Worm (Caenorhabditis elegans) whole organism, late embryonic: ENCODE results near the gene slc-17.9.
A peak's percentile ranks its signal among the peaks of the same experiment; 100 is the strongest.

Experiments
- C08G9.2 ChIP-seq: sonication (generic microtip); optimal IDR thresholded peaks from 2 replicates; lab custom pipeline; 2016; ENCODE audit warnings: mild to moderate bottlenecking, missing genetic modification characterization, moderate library complexity, missing compliant biosample characterization
- C38D4.7 ChIP-seq: fragments of 200-800 bp; sonication (Bioruptor generic); optimal IDR thresholded peaks from 2 replicates; lab custom pipeline; 2018; ENCODE audit warnings: mild to moderate bottlenecking, missing genetic modification characterization, moderate library complexity, missing compliant biosample characterization
- F13H6.1 ChIP-seq: sonication (generic microtip); optimal IDR thresholded peaks from 2 replicates; lab custom pipeline; 2016; ENCODE audit warnings: missing genetic modification characterization, missing compliant biosample characterization
- K02D7.2 ChIP-seq: sonication (generic microtip); optimal IDR thresholded peaks from 2 replicates; lab custom pipeline; 2017; ENCODE audit warnings: mild to moderate bottlenecking, missing genetic modification characterization, missing compliant biosample characterization
- ahr-1 ChIP-seq: sonication (generic microtip); optimal IDR thresholded peaks from 2 replicates; lab custom pipeline; 2016; ENCODE audit warnings: missing genetic modification characterization, missing compliant biosample characterization
- ceh-18 ChIP-seq: sonication (generic microtip); optimal IDR thresholded peaks from 2 replicates; lab custom pipeline; 2016; ENCODE audit warnings: missing genetic modification characterization, missing compliant biosample characterization
- ceh-19 ChIP-seq: fragments of 200-800 bp; sonication (Bioruptor generic); optimal IDR thresholded peaks from 2 replicates; lab custom pipeline; 2018; ENCODE audit warnings: mild to moderate bottlenecking, missing genetic modification characterization, missing compliant biosample characterization
- ceh-2 ChIP-seq: sonication (generic microtip); optimal IDR thresholded peaks from 2 replicates; lab custom pipeline; 2016; ENCODE audit warnings: missing genotype, missing genetic modification characterization, missing compliant biosample characterization
- ceh-24 ChIP-seq: sonication (generic microtip); optimal IDR thresholded peaks from 2 replicates; lab custom pipeline; 2016; ENCODE audit warnings: mild to moderate bottlenecking, missing genetic modification characterization, missing compliant biosample characterization
- ceh-34 ChIP-seq: sonication (generic microtip); optimal IDR thresholded peaks from 2 replicates; lab custom pipeline; 2016; ENCODE audit warnings: mild to moderate bottlenecking, missing genetic modification characterization, missing compliant biosample characterization
- ceh-45 ChIP-seq: fragments of 200-800 bp; sonication (Bioruptor generic); IDR thresholded peaks from 2 replicates; pipeline ENCODE4 v1.3.6; 2022; ENCODE audit warnings: missing genetic modification reagents, missing genetic modification characterization, missing compliant biosample characterization
- ceh-48 ChIP-seq: sonication (generic microtip); optimal IDR thresholded peaks from 2 replicates; lab custom pipeline; 2016; ENCODE audit warnings: missing genetic modification characterization, inconsistent platforms, missing compliant biosample characterization
- ceh-6 ChIP-seq: fragments of 200-800 bp; sonication (Bioruptor generic); optimal IDR thresholded peaks from 2 replicates; lab custom pipeline; 2018; ENCODE audit warnings: mild to moderate bottlenecking, missing genetic modification characterization, missing compliant biosample characterization
- che-1 ChIP-seq: sonication (generic microtip); optimal IDR thresholded peaks from 2 replicates; lab custom pipeline; 2016; ENCODE audit warnings: mild to moderate bottlenecking, missing genetic modification characterization, missing compliant biosample characterization
- dmd-4 ChIP-seq: sonication (generic microtip); optimal IDR thresholded peaks from 2 replicates; lab custom pipeline; 2016; ENCODE audit warnings: borderline replicate concordance, missing genetic modification characterization, missing compliant biosample characterization
- dve-1 ChIP-seq: sonication (generic microtip); optimal IDR thresholded peaks from 2 replicates; lab custom pipeline; 2017; ENCODE audit warnings: antibody characterized with exemption, mild to moderate bottlenecking, missing genetic modification characterization, missing compliant biosample characterization
- elt-4 ChIP-seq: sonication (generic microtip); optimal IDR thresholded peaks from 2 replicates; lab custom pipeline; 2016; ENCODE audit warnings: missing genetic modification characterization, missing compliant biosample characterization
- eyg-1 ChIP-seq: sonication (generic microtip); optimal IDR thresholded peaks from 2 replicates; lab custom pipeline; 2016; ENCODE audit warnings: missing genotype, missing genetic modification characterization, missing compliant biosample characterization
- fax-1 ChIP-seq: sonication (generic microtip); optimal IDR thresholded peaks from 2 replicates; lab custom pipeline; 2016; ENCODE audit warnings: missing genotype, missing genetic modification characterization, missing compliant biosample characterization
- fkh-10 ChIP-seq: fragments of 150-350 bp; optimal IDR thresholded peaks from 2 replicates; lab custom pipeline; 2014; ENCODE audit warnings: missing biosample characterization, missing genetic modification reagents, missing genetic modification characterization
- fkh-6 ChIP-seq: sonication (generic microtip); optimal IDR thresholded peaks from 2 replicates; lab custom pipeline; 2016; ENCODE audit warnings: missing genetic modification characterization, missing compliant biosample characterization
- gmeb-2 ChIP-seq: sonication (generic microtip); optimal IDR thresholded peaks from 2 replicates; lab custom pipeline; 2016; ENCODE audit warnings: missing genetic modification characterization, inconsistent platforms, missing compliant biosample characterization
- hlh-13 ChIP-seq: fragments of 200-800 bp; sonication (Bioruptor generic); optimal IDR thresholded peaks from 2 replicates; lab custom pipeline; 2018; ENCODE audit warnings: mild to moderate bottlenecking, missing genetic modification characterization, missing compliant biosample characterization
- hlh-15 ChIP-seq: sonication (generic microtip); optimal IDR thresholded peaks from 2 replicates; lab custom pipeline; 2016; ENCODE audit warnings: missing genetic modification characterization, missing compliant biosample characterization
- hlh-6 ChIP-seq: sonication (generic microtip); optimal IDR thresholded peaks from 2 replicates; lab custom pipeline; 2016; ENCODE audit warnings: missing genotype, missing genetic modification characterization, missing compliant biosample characterization
- hlh-8 ChIP-seq: sonication (generic microtip); optimal IDR thresholded peaks from 2 replicates; lab custom pipeline; 2016; ENCODE audit warnings: missing genotype, missing genetic modification characterization, missing compliant biosample characterization
- lim-6 ChIP-seq: sonication (generic microtip); optimal IDR thresholded peaks from 2 replicates; lab custom pipeline; 2016; ENCODE audit warnings: missing genetic modification characterization, missing compliant biosample characterization
- madf-2 ChIP-seq: sonication (generic microtip); optimal IDR thresholded peaks from 2 replicates; lab custom pipeline; 2017; ENCODE audit warnings: missing genetic modification characterization, missing compliant biosample characterization
- mec-3 ChIP-seq: sonication (generic microtip); optimal IDR thresholded peaks from 2 replicates; lab custom pipeline; 2016; ENCODE audit warnings: borderline replicate concordance, missing genetic modification characterization, missing compliant biosample characterization
- nfya-1 ChIP-seq: sonication (generic microtip); optimal IDR thresholded peaks from 2 replicates; lab custom pipeline; 2017; ENCODE audit warnings: missing genetic modification characterization, mild to moderate bottlenecking, missing compliant biosample characterization, antibody characterized with exemption, moderate library complexity
- nhr-232 ChIP-seq: sonication (generic microtip); optimal IDR thresholded peaks from 2 replicates; lab custom pipeline; 2016; ENCODE audit warnings: missing genetic modification characterization, missing compliant biosample characterization
- pat-9 ChIP-seq: fragments of 200-800 bp; sonication (Bioruptor generic); optimal IDR thresholded peaks from 2 replicates; lab custom pipeline; 2018; ENCODE audit warnings: mild to moderate bottlenecking, missing genetic modification characterization, moderate library complexity, missing compliant biosample characterization
- pax-1 ChIP-seq: fragments of 150-350 bp; optimal IDR thresholded peaks from 2 replicates; lab custom pipeline; 2014; ENCODE audit warnings: missing biosample characterization, missing genetic modification characterization
- pha-2 ChIP-seq: sonication (generic microtip); optimal IDR thresholded peaks from 2 replicates; lab custom pipeline; 2017; ENCODE audit warnings: mild to moderate bottlenecking, missing genetic modification characterization, missing compliant biosample characterization
- pqm-1 ChIP-seq: sonication (generic microtip); optimal IDR thresholded peaks from 2 replicates; lab custom pipeline; 2016; ENCODE audit warnings: missing genetic modification characterization, missing compliant biosample characterization
- ref-2 ChIP-seq: sonication (generic microtip); optimal IDR thresholded peaks from 2 replicates; lab custom pipeline; 2016; ENCODE audit warnings: missing genetic modification characterization, missing compliant biosample characterization
- rnt-1 ChIP-seq: sonication (generic microtip); optimal IDR thresholded peaks from 2 replicates; lab custom pipeline; 2016; ENCODE audit warnings: missing genetic modification characterization, missing compliant biosample characterization
- sdc-2 ChIP-seq: sonication (generic microtip); optimal IDR thresholded peaks from 2 replicates; lab custom pipeline; 2016; ENCODE audit warnings: missing genotype, missing genetic modification characterization, missing compliant biosample characterization
- sox-2 ChIP-seq: fragments of 200-800 bp; sonication (Bioruptor generic); IDR thresholded peaks from 2 replicates; pipeline ENCODE4 v1.3.6; 2022; ENCODE audit warnings: missing genetic modification reagents, missing genetic modification characterization, missing compliant biosample characterization
- sox-4 ChIP-seq: sonication (generic microtip); optimal IDR thresholded peaks from 2 replicates; lab custom pipeline; 2017; ENCODE audit warnings: mild to moderate bottlenecking, missing genetic modification characterization, inconsistent platforms, missing compliant biosample characterization
- syd-9 ChIP-seq: sonication (generic microtip); optimal IDR thresholded peaks from 2 replicates; lab custom pipeline; 2016; ENCODE audit warnings: mild to moderate bottlenecking, missing genetic modification characterization, moderate library complexity, missing compliant biosample characterization
- tbx-2 ChIP-seq: sonication (generic microtip); optimal IDR thresholded peaks from 2 replicates; lab custom pipeline; 2016; ENCODE audit warnings: missing genetic modification characterization, missing compliant biosample characterization
- tbx-7 ChIP-seq: sonication (generic microtip); optimal IDR thresholded peaks from 2 replicates; lab custom pipeline; 2016; ENCODE audit warnings: missing genotype, missing genetic modification characterization, missing compliant biosample characterization
- ttx-3 ChIP-seq: sonication (generic microtip); optimal IDR thresholded peaks from 2 replicates; lab custom pipeline; 2016; ENCODE audit warnings: missing genetic modification reagents, missing genetic modification characterization, missing compliant biosample characterization
- unc-3 ChIP-seq, 2 experiments: fragments of 200-800 bp in 1 of 2; sonication (Bioruptor generic) in 1 of 2; sonication (generic microtip) in 1 of 2; conservative IDR thresholded peaks in 1 of 2; optimal IDR thresholded peaks in 1 of 2; 2 replicates each; pipeline versions ENCODE4 v1.3.6 to Lab custom; 2016 to 2022; ENCODE audit warnings: missing compliant biosample characterization in 2 of 2, missing genetic modification characterization in 2 of 2, missing genetic modification reagents in 1 of 2
- unc-42 ChIP-seq: sonication (generic microtip); optimal IDR thresholded peaks from 2 replicates; lab custom pipeline; 2016; ENCODE audit warnings: missing genotype, missing genetic modification characterization, missing compliant biosample characterization
- ztf-16 ChIP-seq: sonication (generic microtip); optimal IDR thresholded peaks from 2 replicates; lab custom pipeline; 2017; ENCODE audit warnings: missing genetic modification characterization, missing compliant biosample characterization

Gene slc-17.9

DNA sequence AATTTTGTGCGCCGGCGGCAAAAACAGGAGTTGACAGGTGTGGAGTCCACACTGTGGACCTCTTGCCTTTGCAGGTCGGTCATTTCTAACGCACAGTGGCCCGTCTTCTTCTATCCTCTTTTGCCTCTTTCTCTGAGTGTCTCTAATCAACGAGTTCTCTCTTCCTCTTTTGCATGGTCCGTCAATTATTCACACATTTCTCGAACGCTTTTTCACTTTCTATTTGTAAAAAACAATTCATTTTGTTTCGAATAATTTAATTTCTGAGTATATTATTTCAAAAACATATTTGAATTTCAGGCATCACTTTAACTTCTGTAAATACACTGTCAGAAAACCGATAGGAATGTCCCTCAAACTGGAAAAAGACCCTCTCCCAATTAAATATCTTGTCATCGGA lies 7.8 kb downstream of the slc-17.9 start, which contains the start of gene T09B9.1:
T09B9.1 (plus strand) TSS at position 301 of the 400 bp plus-strand sequence.
- TF ChIP-seq unc-3 (GFP tag; conservative IDR thresholded peaks at IDR 0.05; lab: Robert Waterston, UW) (no peak), unc-3 (tag; optimal IDR thresholded peaks at IDR 0.05; lab: Kevin White, UChicago) (no peak), pha-2 (tag; lab: Kevin White, UChicago) (no peak), K02D7.2 (no peak), pax-1 (tag; lab: Kevin White, UChicago) (no peak), fkh-10 (GFP tag; lab: Kevin White, UChicago) (no peak), unc-42 (tag; lab: Kevin White, UChicago) (no peak), dmd-4 (tag; lab: Kevin White, UChicago) (no peak), mec-3 (tag; lab: Kevin White, UChicago) (no peak), pqm-1 (tag; lab: Kevin White, UChicago) (no peak), eyg-1 (tag; lab: Kevin White, UChicago) (no peak), ceh-34 (no peak), lim-6 (tag; lab: Kevin White, UChicago) (no peak), ttx-3 (tag; lab: Kevin White, UChicago) (no peak), hlh-15 (no peak)

DNA sequence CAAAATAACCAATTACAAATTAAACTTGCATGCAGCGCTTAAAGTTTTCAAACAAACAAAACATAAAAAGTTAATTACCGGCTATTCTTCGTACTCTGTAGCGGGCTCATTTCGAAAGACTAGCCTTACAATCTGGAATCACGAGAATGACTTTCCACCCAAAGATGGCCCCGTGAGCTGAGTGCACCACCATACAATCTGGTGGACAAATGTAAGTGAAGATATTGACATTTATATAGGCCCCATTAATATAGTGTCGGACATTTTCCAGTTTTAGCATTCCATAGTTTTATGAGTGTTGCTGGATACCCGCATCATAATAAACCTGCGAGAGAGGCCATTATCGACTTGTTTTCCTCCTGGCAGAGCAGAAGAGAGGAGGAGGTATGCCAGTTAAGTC lies 10.2 kb downstream of the slc-17.9 start:
- TF ChIP-seq gmeb-2 (tag; lab: Kevin White, UChicago) = no peak
- no peak for TF ChIP-seq ceh-34
- no peak for TF ChIP-seq ceh-6
- no peak for TF ChIP-seq sox-2 (GFP tag; lab: Robert Waterston, UW)
- TF ChIP-seq C38D4.7 (GFP tag; lab: Kevin White, UChicago) = no peak

DNA sequence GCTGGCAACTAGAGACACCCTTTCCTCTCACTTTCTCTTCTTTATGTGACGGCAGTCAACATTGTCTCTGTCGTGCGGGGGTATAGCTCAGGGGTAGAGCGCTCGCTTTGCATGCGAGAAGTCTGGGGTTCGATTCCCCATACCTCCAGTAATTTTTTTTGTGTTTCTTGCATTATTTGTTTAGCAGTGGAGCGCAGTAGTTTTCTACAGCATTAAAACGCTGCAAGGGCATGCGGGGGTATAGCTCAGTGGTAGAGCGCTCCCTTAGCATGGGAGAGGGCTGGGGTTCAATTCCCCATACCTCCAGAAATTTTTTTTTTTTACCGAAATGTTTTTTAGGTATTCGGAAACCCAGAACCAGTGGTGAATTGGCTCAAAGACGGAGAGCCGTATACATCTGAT lies 21.2 kb downstream of the slc-17.9 start:
- TF ChIP-seq fkh-10 (GFP tag; lab: Kevin White, UChicago) (peak; percentile 78), K02D7.2 (peak; percentile 94), hlh-6 (tag; lab: Kevin White, UChicago) (peak; percentile 99), ceh-18 (tag; lab: Kevin White, UChicago) (peak; percentile 96), F13H6.1 (tag; lab: Kevin White, UChicago) (peak; percentile 92), hlh-13 (GFP tag; lab: Kevin White, UChicago) (peak; percentile 76), ceh-34 (peak; percentile 97), pqm-1 (tag; lab: Kevin White, UChicago) (peak; percentile 98), sdc-2 (tag; lab: Kevin White, UChicago) (peak; percentile 92), unc-3 (GFP tag; conservative IDR thresholded peaks at IDR 0.05; lab: Robert Waterston, UW) (peak; percentile 98), unc-3 (tag; optimal IDR thresholded peaks at IDR 0.05; lab: Kevin White, UChicago) (peak; percentile 94), nfya-1 (tag; lab: Kevin White, UChicago) (peak; percentile 77), tbx-2 (peak; percentile 95), nhr-232 (tag; lab: Kevin White, UChicago) (peak; percentile 95), tbx-7 (tag; lab: Kevin White, UChicago) (peak; percentile 81), che-1 (tag; lab: Kevin White, UChicago) (peak; percentile 95), dve-1 (tag; lab: Kevin White, UChicago) (peak; percentile 94), madf-2 (tag; lab: Kevin White, UChicago) (peak; percentile 95), elt-4 (tag; lab: Kevin White, UChicago) (peak; percentile 98), ceh-19 (GFP tag; lab: Kevin White, UChicago) (peak; percentile 97), fkh-6 (tag; lab: Kevin White, UChicago) (peak; percentile 96), ceh-2 (tag; lab: Kevin White, UChicago) (peak; percentile 93), ztf-16 (tag; lab: Kevin White, UChicago) (peak; percentile 98), syd-9 (tag; lab: Kevin White, UChicago) (peak; percentile 96), rnt-1 (tag; lab: Kevin White, UChicago) (peak; percentile 95), pha-2 (tag; lab: Kevin White, UChicago) (peak; percentile 93), hlh-8 (tag; lab: Kevin White, UChicago) (peak; percentile 90), pat-9 (tag; lab: Kevin White, UChicago) (peak; percentile 97), mec-3 (tag; lab: Kevin White, UChicago) (peak; percentile 86), ref-2 (peak; percentile 96), ceh-24 (tag; lab: Kevin White, UChicago) (peak; percentile 91), ceh-45 (GFP tag; lab: Robert Waterston, UW) (peak; percentile 98), sox-4 (tag; lab: Kevin White, UChicago) (peak; percentile 96), C08G9.2 (peak; percentile 93), ceh-48 (peak; percentile 87), eyg-1 (tag; lab: Kevin White, UChicago) (peak; percentile 97), C38D4.7 (GFP tag; lab: Kevin White, UChicago) (peak; percentile 95), fax-1 (tag; lab: Kevin White, UChicago) (peak; percentile 95), ahr-1 (tag; lab: Kevin White, UChicago) (peak; percentile 79)
